Worm (Caenorhabditis elegans) whole organism, L3 larva: ENCODE data around the gene F56D6.18.

Source experiments
- ZK546.5 ChIP-seq: sonication (generic microtip); optimal IDR thresholded peaks from 2 replicates; lab custom pipeline; 2017; ENCODE audit warnings: missing biosample characterization, missing genetic modification characterization
- ama-1 ChIP-seq: fragments of 150-350 bp; optimal IDR thresholded peaks from 2 replicates; lab custom pipeline; 2018
- ceh-82 ChIP-seq: fragments of 150-350 bp; optimal IDR thresholded peaks from 2 replicates; lab custom pipeline; 2014; ENCODE audit warnings: missing biosample characterization, missing genetic modification characterization
- egl-27 ChIP-seq: sonication (generic microtip); optimal IDR thresholded peaks from 4 replicates; lab custom pipeline; 2017; ENCODE audit warnings: missing biosample characterization, missing genetic modification reagents, missing genetic modification characterization
- jun-1 ChIP-seq: fragments of 150-350 bp; optimal IDR thresholded peaks from 2 replicates; lab custom pipeline; 2014; ENCODE audit warnings: missing biosample characterization, missing genetic modification reagents, missing genetic modification characterization
- lin-39 ChIP-seq: fragments of 150-350 bp; optimal IDR thresholded peaks from 2 replicates; lab custom pipeline; 2018; ENCODE audit warnings: missing biosample characterization, missing genetic modification reagents, missing genetic modification characterization
- lsy-12 ChIP-seq: sonication (generic microtip); optimal IDR thresholded peaks from 2 replicates; lab custom pipeline; 2016; ENCODE audit warnings: mild to moderate bottlenecking, missing genetic modification characterization, missing compliant biosample characterization
- nfya-1 ChIP-seq: sonication (generic microtip); optimal IDR thresholded peaks from 2 replicates; lab custom pipeline; 2017; ENCODE audit warnings: missing genetic modification characterization, mild to moderate bottlenecking, missing compliant biosample characterization, antibody characterized with exemption, moderate library complexity; ENCODE audit not compliant: insufficient read depth
- nhr-237 ChIP-seq: fragments of 150-350 bp; optimal IDR thresholded peaks from 2 replicates; lab custom pipeline; 2014; ENCODE audit warnings: missing biosample characterization, missing genetic modification characterization
- snpc-4 ChIP-seq: fragments of 150-350 bp; optimal IDR thresholded peaks from 2 replicates; lab custom pipeline; 2014; ENCODE audit warnings: missing biosample characterization, missing genetic modification characterization
- unc-39 ChIP-seq: sonication (generic microtip); optimal IDR thresholded peaks from 4 replicates; lab custom pipeline; 2017; ENCODE audit warnings: missing biosample characterization, missing genetic modification characterization

DNA sequence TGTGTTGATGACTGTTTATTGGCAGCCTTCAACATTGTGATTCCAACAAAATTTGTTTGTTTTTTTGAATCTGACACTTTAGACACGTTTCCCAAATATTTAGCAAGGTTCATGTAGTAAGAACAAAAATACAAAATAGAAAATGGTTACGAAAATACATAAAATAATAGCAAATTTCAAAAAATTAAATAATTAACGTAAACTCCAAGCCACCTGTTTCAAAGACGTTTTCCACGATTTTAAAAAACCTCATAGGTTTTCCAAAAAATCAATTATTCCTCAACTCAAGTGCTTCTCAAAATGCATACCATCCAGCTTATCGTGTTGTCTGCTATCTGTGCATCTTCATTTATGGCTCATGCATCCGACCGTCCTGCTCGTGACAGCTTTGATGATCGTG lies 5.7 kb upstream of the F56D6.18 start, which contains the start of gene F56D6.14:
- TF ChIP-seq unc-39 (tag; lab: Kevin White, UChicago) = no peak
- TF ChIP-seq lin-39 (tag; lab: Kevin White, UChicago) = no peak
- no peak for TF ChIP-seq snpc-4
- TF ChIP-seq ceh-82 (tag; lab: Kevin White, UChicago) = no peak
- TF ChIP-seq ama-1 (lab: Kevin White, UChicago) = no peak
- no peak for TF ChIP-seq jun-1 (tag; lab: Kevin White, UChicago)
- no peak for TF ChIP-seq nfya-1 (tag; lab: Kevin White, UChicago)
- TF ChIP-seq nhr-237 (tag; lab: Kevin White, UChicago) = no peak
- no peak for TF ChIP-seq lsy-12 (tag; lab: Kevin White, UChicago)
- TF ChIP-seq ZK546.5 = no peak
- TF ChIP-seq egl-27 (tag; lab: Kevin White, UChicago) = no peak
